Fruit fly (Drosophila melanogaster) whole organism, prepupa: ENCODE measurements around the gene Ir94d.

Source experiments
- CG10631 ChIP-seq: fragments of 200-800 bp; sonication (Bioruptor generic); optimal IDR thresholded peaks from 2 replicates; lab custom pipeline; 2016; ENCODE audit warnings: missing biosample characterization, missing genetic modification characterization
- CG10669 ChIP-seq: fragments of 200-800 bp; sonication (Bioruptor generic); optimal IDR thresholded peaks from 3 replicates; lab custom pipeline; 2018; ENCODE audit warnings: missing biosample characterization, mild to moderate bottlenecking, missing genetic modification characterization, moderate library complexity
- CG11762 ChIP-seq: fragments of 200-800 bp; sonication (Bioruptor generic); optimal IDR thresholded peaks from 3 replicates; lab custom pipeline; 2016; ENCODE audit warnings: missing biosample characterization, missing genetic modification characterization; ENCODE audit not compliant: insufficient read depth
- CG15336 ChIP-seq: fragments of 200-800 bp; sonication (Bioruptor generic); IDR thresholded peaks from 2 replicates; pipeline ENCODE4 v1.3.6; 2022; ENCODE audit warnings: missing biosample characterization, missing genetic modification characterization
- CG1621 ChIP-seq: fragments of 200-800 bp; sonication (Bioruptor generic); optimal IDR thresholded peaks from 3 replicates; lab custom pipeline; 2018; ENCODE audit warnings: missing biosample characterization, mild to moderate bottlenecking, missing genetic modification characterization
- CG16779 ChIP-seq: fragments of 200-800 bp; sonication (Bioruptor generic); optimal IDR thresholded peaks from 3 replicates; lab custom pipeline; 2017; ENCODE audit warnings: missing biosample characterization, mild to moderate bottlenecking, missing genetic modification characterization
- CG3032 ChIP-seq: fragments of 200-800 bp; optimal IDR thresholded peaks from 2 replicates; lab custom pipeline; 2019; ENCODE audit warnings: missing biosample characterization, mild to moderate bottlenecking, missing genetic modification characterization, moderate library complexity
- CG31627 ChIP-seq: fragments of 200-800 bp; sonication (Bioruptor generic); optimal IDR thresholded peaks from 3 replicates; lab custom pipeline; 2016; ENCODE audit warnings: missing biosample characterization, missing genetic modification characterization
- CG3919 ChIP-seq: fragments of 200-800 bp; sonication (Bioruptor generic); optimal IDR thresholded peaks from 3 replicates; lab custom pipeline; 2016; ENCODE audit warnings: missing biosample characterization, missing genetic modification characterization
- CG4318 ChIP-seq: fragments of 200-800 bp; sonication (Bioruptor generic); optimal IDR thresholded peaks from 3 replicates; lab custom pipeline; 2017; ENCODE audit warnings: missing biosample characterization, mild to moderate bottlenecking, missing genetic modification characterization
- CG6163 ChIP-seq: fragments of 200-800 bp; sonication (Bioruptor generic); IDR thresholded peaks from 3 replicates; pipeline ENCODE4 v1.3.6; 2022; ENCODE audit warnings: missing biosample characterization, missing genetic modification characterization
- CG6276 ChIP-seq: fragments of 200-800 bp; sonication (Bioruptor generic); optimal IDR thresholded peaks from 2 replicates; lab custom pipeline; 2017; ENCODE audit warnings: missing biosample characterization, mild to moderate bottlenecking, missing genetic modification characterization
- CG6792 ChIP-seq: fragments of 200-800 bp; sonication (Bioruptor generic); optimal IDR thresholded peaks from 3 replicates; lab custom pipeline; 2016; ENCODE audit warnings: missing biosample characterization, missing genetic modification characterization
- CG6808 ChIP-seq: fragments of 200-800 bp; sonication (Bioruptor generic); optimal IDR thresholded peaks from 3 replicates; lab custom pipeline; 2017; ENCODE audit warnings: missing biosample characterization, missing genetic modification characterization, mild to moderate bottlenecking, moderate library complexity, missing genetic modification reagents
- CG6854 ChIP-seq: fragments of 200-800 bp; sonication (Bioruptor generic); optimal IDR thresholded peaks from 2 replicates; lab custom pipeline; 2017; ENCODE audit warnings: missing biosample characterization, mild to moderate bottlenecking, missing genetic modification characterization
- CG7368 ChIP-seq: fragments of 200-800 bp; sonication (Bioruptor generic); optimal IDR thresholded peaks from 3 replicates; lab custom pipeline; 2016; ENCODE audit warnings: missing biosample characterization, missing genetic modification characterization
- CG8119 ChIP-seq: fragments of 200-800 bp; sonication (Bioruptor generic); IDR thresholded peaks from 3 replicates; pipeline ENCODE4 v1.3.6; 2022; ENCODE audit warnings: missing biosample characterization, missing genetic modification characterization
- CG8319 ChIP-seq: fragments of 200-800 bp; sonication (Bioruptor generic); optimal IDR thresholded peaks from 3 replicates; lab custom pipeline; 2016; ENCODE audit warnings: missing biosample characterization, missing genetic modification characterization
- CG8632 ChIP-seq: fragments of 200-800 bp; sonication (Bioruptor generic); optimal IDR thresholded peaks from 3 replicates; lab custom pipeline; 2016; ENCODE audit warnings: missing biosample characterization, missing genetic modification characterization
- Eip75B ChIP-seq: fragments of 200-800 bp; sonication (Bioruptor generic); optimal IDR thresholded peaks from 3 replicates; lab custom pipeline; 2016; ENCODE audit warnings: missing biosample characterization, missing genetic modification characterization
- Eip93F ChIP-seq: fragments of 200-800 bp; sonication (Bioruptor generic); optimal IDR thresholded peaks from 2 replicates; lab custom pipeline; 2016; ENCODE audit warnings: missing biosample characterization, mild to moderate bottlenecking, missing genetic modification characterization
- Ets21C ChIP-seq: fragments of 200-800 bp; sonication (Bioruptor generic); optimal IDR thresholded peaks from 3 replicates; lab custom pipeline; 2016; ENCODE audit warnings: missing biosample characterization, missing genetic modification characterization
- Ets96B ChIP-seq: fragments of 200-800 bp; optimal IDR thresholded peaks from 2 replicates; lab custom pipeline; 2019; ENCODE audit warnings: missing biosample characterization, mild to moderate bottlenecking, missing genetic modification characterization, moderate library complexity
- Gug ChIP-seq: fragments of 200-800 bp; sonication (Bioruptor generic); IDR thresholded peaks from 2 replicates; pipeline ENCODE4 v1.3.6; 2022; ENCODE audit warnings: missing biosample characterization, missing genetic modification characterization
- Hr38 ChIP-seq: sonication (Bioruptor generic); optimal IDR thresholded peaks from 2 replicates; lab custom pipeline; 2016; ENCODE audit warnings: missing biosample characterization, missing genetic modification characterization
- Hr39 ChIP-seq: fragments of 200-800 bp; sonication (Bioruptor generic); optimal IDR thresholded peaks from 2 replicates; lab custom pipeline; 2016; ENCODE audit warnings: missing biosample characterization, missing genetic modification characterization
- Hr4 ChIP-seq: fragments of 200-800 bp; sonication (Bioruptor generic); optimal IDR thresholded peaks from 3 replicates; lab custom pipeline; 2016; ENCODE audit warnings: missing biosample characterization, missing genetic modification characterization
- Met ChIP-seq: fragments of 200-800 bp; sonication (Bioruptor generic); optimal IDR thresholded peaks from 3 replicates; lab custom pipeline; 2016; ENCODE audit warnings: missing biosample characterization, missing genetic modification characterization
- Sox102F ChIP-seq: fragments of 200-800 bp; sonication (Bioruptor generic); optimal IDR thresholded peaks from 2 replicates; lab custom pipeline; 2016; ENCODE audit warnings: missing biosample characterization, mild to moderate bottlenecking, missing genetic modification characterization
- Sox14 ChIP-seq: fragments of 200-800 bp; sonication (Bioruptor generic); optimal IDR thresholded peaks from 3 replicates; lab custom pipeline; 2016; ENCODE audit warnings: missing biosample characterization, missing genetic modification characterization
- Sox15 ChIP-seq: fragments of 200-800 bp; sonication (Bioruptor generic); optimal IDR thresholded peaks from 3 replicates; lab custom pipeline; 2016; ENCODE audit warnings: missing biosample characterization, missing genetic modification characterization
- achi ChIP-seq: fragments of 200-800 bp; sonication (Bioruptor generic); optimal IDR thresholded peaks from 3 replicates; lab custom pipeline; 2016; ENCODE audit warnings: missing biosample characterization, missing genetic modification characterization
- acj6 ChIP-seq: fragments of 200-800 bp; sonication (Bioruptor generic); optimal IDR thresholded peaks from 3 replicates; lab custom pipeline; 2016; ENCODE audit warnings: missing biosample characterization, missing genetic modification characterization
- cyc ChIP-seq: fragments of 200-800 bp; sonication (Bioruptor generic); optimal IDR thresholded peaks from 3 replicates; lab custom pipeline; 2016; ENCODE audit warnings: missing biosample characterization, missing genetic modification characterization
- dac ChIP-seq: fragments of 200-800 bp; sonication (Bioruptor generic); optimal IDR thresholded peaks from 2 replicates; lab custom pipeline; 2017; ENCODE audit warnings: missing biosample characterization, mild to moderate bottlenecking, missing genetic modification characterization
- dsx ChIP-seq: fragments of 200-800 bp; optimal IDR thresholded peaks from 3 replicates; lab custom pipeline; 2019; ENCODE audit warnings: missing biosample characterization, mild to moderate bottlenecking, missing genetic modification characterization, moderate library complexity; ENCODE audit not compliant: poor library complexity, severe bottlenecking
- eg ChIP-seq: fragments of 200-800 bp; sonication (Bioruptor generic); IDR thresholded peaks from 3 replicates; pipeline ENCODE4 v1.3.6; 2022; ENCODE audit warnings: missing biosample characterization, missing genetic modification characterization
- esn ChIP-seq: fragments of 200-800 bp; sonication (Bioruptor generic); optimal IDR thresholded peaks from 2 replicates; lab custom pipeline; 2016; ENCODE audit warnings: missing biosample characterization, mild to moderate bottlenecking, missing genetic modification characterization, moderate library complexity
- fd85E ChIP-seq: fragments of 200-800 bp; sonication (Bioruptor generic); optimal IDR thresholded peaks from 3 replicates; lab custom pipeline; 2016; ENCODE audit warnings: missing biosample characterization, missing genetic modification characterization
- fkh ChIP-seq: fragments of 200-800 bp; sonication (Bioruptor generic); optimal IDR thresholded peaks from 3 replicates; lab custom pipeline; 2017; ENCODE audit warnings: missing biosample characterization, mild to moderate bottlenecking, missing genetic modification characterization, moderate library complexity
- lz ChIP-seq: fragments of 200-800 bp; sonication (Bioruptor generic); optimal IDR thresholded peaks from 3 replicates; lab custom pipeline; 2016; ENCODE audit warnings: missing biosample characterization, missing genetic modification characterization
- net ChIP-seq: fragments of 200-800 bp; sonication (Bioruptor generic); optimal IDR thresholded peaks from 3 replicates; lab custom pipeline; 2016; ENCODE audit warnings: missing biosample characterization, missing genetic modification characterization
- pdm3 ChIP-seq: fragments of 200-800 bp; sonication (Bioruptor generic); optimal IDR thresholded peaks from 3 replicates; lab custom pipeline; 2016; ENCODE audit warnings: missing biosample characterization, missing genetic modification characterization
- spab ChIP-seq: fragments of 200-800 bp; sonication (Bioruptor generic); optimal IDR thresholded peaks from 2 replicates; lab custom pipeline; 2017; ENCODE audit warnings: missing biosample characterization, mild to moderate bottlenecking, missing genetic modification characterization, missing genetic modification reagents
- ss ChIP-seq, 2 experiments: fragments of 200-800 bp; sonication (Bioruptor generic); optimal IDR thresholded peaks; 2 replicates in 1 of 2; 3 replicates in 1 of 2; lab custom pipeline; 2017 to 2018; ENCODE audit warnings: mild to moderate bottlenecking in 2 of 2, missing biosample characterization in 2 of 2, missing genetic modification characterization in 2 of 2, moderate library complexity in 1 of 2
- svp ChIP-seq: fragments of 200-800 bp; sonication (Bioruptor generic); peaks from one replicate; lab custom pipeline; 2016; ENCODE audit warnings: missing biosample characterization, missing genetic modification characterization
- topi ChIP-seq: fragments of 200-800 bp; sonication (Bioruptor generic); optimal IDR thresholded peaks from 3 replicates; lab custom pipeline; 2016; ENCODE audit warnings: missing biosample characterization, missing genetic modification characterization
- vri ChIP-seq: fragments of 200-800 bp; sonication (Bioruptor generic); optimal IDR thresholded peaks from 3 replicates; lab custom pipeline; 2016; ENCODE audit warnings: missing biosample characterization, mild to moderate bottlenecking, missing genetic modification characterization

Ir94d gene

DNA sequence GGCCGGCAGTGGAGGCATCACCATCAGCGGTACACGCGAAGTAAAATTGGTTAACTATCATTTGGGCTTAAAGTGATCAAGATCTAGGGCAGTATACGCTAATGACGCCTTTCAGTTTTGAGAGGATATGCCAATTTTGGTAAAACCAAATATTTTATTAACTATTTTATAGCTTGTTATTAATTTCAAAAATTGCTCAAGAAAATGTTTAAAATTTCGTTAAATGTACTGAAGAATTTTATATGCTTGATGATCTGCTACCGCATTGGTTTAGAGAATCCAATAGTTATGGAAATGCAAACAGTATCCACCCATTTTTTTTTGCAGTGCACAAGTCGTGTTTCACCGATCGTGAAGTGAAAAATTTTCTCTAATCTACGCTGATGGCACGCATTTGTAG lies 5.3 kb downstream of the Ir94d start (continued):
- no peak for TF ChIP-seq CG3032 (tag; lab: Kevin White, UChicago)
- TF ChIP-seq vri (GFP tag; lab: Kevin White, UChicago) = no peak
- no peak for TF ChIP-seq topi
- no peak for TF ChIP-seq lz (GFP tag; lab: Kevin White, UChicago)
- TF ChIP-seq esn (GFP tag; lab: Kevin White, UChicago) = no peak
- peak; percentile 19 for TF ChIP-seq net (GFP tag; lab: Kevin White, UChicago)
- peak; percentile 16 for TF ChIP-seq acj6 (GFP tag; lab: Kevin White, UChicago)
- no peak for TF ChIP-seq CG7368 (GFP tag; lab: Kevin White, UChicago)
- no peak for TF ChIP-seq Eip93F
- TF ChIP-seq CG10669 (GFP tag; lab: Kevin White, UChicago) = no peak
- peak; percentile 49 for TF ChIP-seq svp (GFP tag; lab: Kevin White, UChicago)
- peak; percentile 57 for TF ChIP-seq CG4318 (GFP tag; lab: Kevin White, UChicago)
- peak; percentile 57 for TF ChIP-seq CG15336 (GFP tag; lab: Robert Waterston, UW)
- TF ChIP-seq Ets96B (tag; lab: Kevin White, UChicago) = no peak
- TF ChIP-seq Hr38 (GFP tag; lab: Kevin White, UChicago) = no peak
- TF ChIP-seq fkh (GFP tag; lab: Kevin White, UChicago) = no peak
- TF ChIP-seq Eip75B (GFP tag; lab: Kevin White, UChicago) = peak; percentile 13
- TF ChIP-seq, all 60 proteins: peak for 17

DNA sequence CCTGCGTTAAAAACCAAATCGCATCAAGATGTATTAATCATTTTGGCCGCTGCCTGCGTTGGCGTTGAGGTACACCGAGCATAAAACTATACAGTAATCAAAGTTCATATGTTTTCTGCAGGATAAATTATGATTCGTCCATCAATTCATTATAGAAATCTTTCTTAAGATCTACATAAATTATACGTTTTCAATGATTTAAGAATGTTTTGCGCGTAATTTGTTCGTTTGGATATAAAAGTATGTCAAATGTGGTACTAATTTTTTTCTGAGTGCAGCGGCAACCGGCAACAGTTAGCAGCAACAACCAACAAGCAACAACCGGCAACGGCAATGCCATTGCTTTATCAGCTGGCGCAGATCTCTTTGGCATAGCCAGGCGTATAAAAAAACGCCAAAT lies 14.0 kb downstream of the Ir94d start:
- TF ChIP-seq acj6 (GFP tag; lab: Kevin White, UChicago) = peak; percentile 42
- TF ChIP-seq ss (GFP tag; optimal IDR thresholded peaks at IDR 0.05; lab: Kevin White, UChicago) = no peak
- peak; percentile 48 for TF ChIP-seq lz (GFP tag; lab: Kevin White, UChicago)
- peak; percentile 13 for TF ChIP-seq Ets21C (GFP tag; lab: Kevin White, UChicago)
- TF ChIP-seq dsx (GFP tag; lab: Kevin White, UChicago) = no peak
- no peak for TF ChIP-seq CG6854 (GFP tag; lab: Kevin White, UChicago)
- no peak for TF ChIP-seq Ets96B (tag; lab: Kevin White, UChicago)
- peak; percentile 80 for TF ChIP-seq svp (GFP tag; lab: Kevin White, UChicago)
- TF ChIP-seq topi = peak; percentile 45
- TF ChIP-seq CG8632 (GFP tag; lab: Kevin White, UChicago) = no peak
- peak; percentile 78 for TF ChIP-seq eg (GFP tag; lab: Robert Waterston, UW)
- no peak for TF ChIP-seq CG1621
- peak; percentile 8 for TF ChIP-seq Sox102F (GFP tag; lab: Kevin White, UChicago)
- TF ChIP-seq CG15336 (GFP tag; lab: Robert Waterston, UW) = peak; percentile 84
- TF ChIP-seq CG11762 (GFP tag; lab: Kevin White, UChicago) = no peak
- no peak for TF ChIP-seq Gug (GFP tag; lab: Robert Waterston, UW)
- TF ChIP-seq Sox15 (GFP tag; lab: Kevin White, UChicago) = no peak
- TF ChIP-seq CG6276 (GFP tag; lab: Kevin White, UChicago) = peak; percentile 80
- no peak for TF ChIP-seq vri (GFP tag; lab: Kevin White, UChicago)
- TF ChIP-seq CG31627 = peak; percentile 44
- TF ChIP-seq Hr4 (GFP tag; lab: Kevin White, UChicago) = peak; percentile 89
- peak; percentile 20 for TF ChIP-seq CG10631 (GFP tag; lab: Kevin White, UChicago)
- TF ChIP-seq Sox14 (GFP tag; lab: Kevin White, UChicago) = peak; percentile 9
- TF ChIP-seq CG3032 (tag; lab: Kevin White, UChicago) = no peak
- no peak for TF ChIP-seq CG16779
- peak; percentile 18 for TF ChIP-seq CG6792 (GFP tag; lab: Kevin White, UChicago)
- TF ChIP-seq CG3919 = peak; percentile 42
- TF ChIP-seq Eip93F = no peak
- peak; percentile 11 for TF ChIP-seq Eip75B (GFP tag; lab: Kevin White, UChicago)
- TF ChIP-seq CG10669 (GFP tag; lab: Kevin White, UChicago) = no peak
- TF ChIP-seq dac = peak; percentile 53
- no peak for TF ChIP-seq fkh (GFP tag; lab: Kevin White, UChicago)
- TF ChIP-seq CG6163 (GFP tag; lab: Robert Waterston, UW) = peak; percentile 62
- peak; percentile 46 for TF ChIP-seq Hr39 (GFP tag; lab: Kevin White, UChicago)
- peak; percentile 44 for TF ChIP-seq esn (GFP tag; lab: Kevin White, UChicago)
- peak; percentile 28 for TF ChIP-seq cyc
- no peak for TF ChIP-seq CG6808 (GFP tag; lab: Kevin White, UChicago)
- peak; percentile 82 for TF ChIP-seq CG8119 (GFP tag; lab: Robert Waterston, UW)
- no peak for TF ChIP-seq spab
- peak; percentile 47 for TF ChIP-seq achi (GFP tag; lab: Kevin White, UChicago)
- peak; percentile 48 for TF ChIP-seq pdm3 (GFP tag; lab: Kevin White, UChicago)
- no peak for TF ChIP-seq fd85E
- no peak for TF ChIP-seq CG8319 (GFP tag; lab: Kevin White, UChicago)
- TF ChIP-seq Met (GFP tag; lab: Kevin White, UChicago) = peak; percentile 39
